Worm (Caenorhabditis elegans) whole organism, late embryonic: ENCODE data around the gene his-32.

Source experiments
- ceh-48 ChIP-seq: sonication (generic microtip); optimal IDR thresholded peaks from 2 replicates; lab custom pipeline; 2016; ENCODE audit warnings: missing genetic modification characterization, inconsistent platforms, missing compliant biosample characterization
- dve-1 ChIP-seq: sonication (generic microtip); optimal IDR thresholded peaks from 2 replicates; lab custom pipeline; 2017; ENCODE audit warnings: antibody characterized with exemption, mild to moderate bottlenecking, missing genetic modification characterization, missing compliant biosample characterization
- fkh-6 ChIP-seq: sonication (generic microtip); optimal IDR thresholded peaks from 2 replicates; lab custom pipeline; 2016; ENCODE audit warnings: missing genetic modification characterization, missing compliant biosample characterization
- pag-3 ChIP-seq: sonication (generic microtip); optimal IDR thresholded peaks from 2 replicates; lab custom pipeline; 2016; ENCODE audit warnings: missing compliant biosample characterization, missing genetic modification characterization, borderline replicate concordance
- pha-4 ChIP-seq: fragments of 150-350 bp; optimal IDR thresholded peaks from 2 replicates; lab custom pipeline; 2018; ENCODE audit warnings: missing biosample characterization, missing genetic modification reagents, missing genetic modification characterization
- pqm-1 ChIP-seq: sonication (generic microtip); optimal IDR thresholded peaks from 2 replicates; lab custom pipeline; 2016; ENCODE audit warnings: missing genetic modification characterization, missing compliant biosample characterization
- pros-1 ChIP-seq: fragments of 150-350 bp; optimal IDR thresholded peaks from 2 replicates; lab custom pipeline; 2014; ENCODE audit warnings: missing biosample characterization, missing genetic modification reagents, missing genetic modification characterization
- rnt-1 ChIP-seq: sonication (generic microtip); optimal IDR thresholded peaks from 2 replicates; lab custom pipeline; 2016; ENCODE audit warnings: missing genetic modification characterization, missing compliant biosample characterization
- unc-55 ChIP-seq: sonication (generic microtip); optimal IDR thresholded peaks from 2 replicates; lab custom pipeline; 2017; ENCODE audit warnings: missing biosample characterization, missing genetic modification reagents, missing genetic modification characterization

- TF ChIP-seq pqm-1 (tag; lab: Kevin White, UChicago) (no peak), pha-4 (tag; lab: Kevin White, UChicago) (no peak), fkh-6 (tag; lab: Kevin White, UChicago) (no peak), pros-1 (tag; lab: Kevin White, UChicago) (no peak), dve-1 (tag; lab: Kevin White, UChicago) (no peak), rnt-1 (tag; lab: Kevin White, UChicago) (no peak), unc-55 (GFP tag; lab: Kevin White, UChicago) (no peak), pag-3 (tag; lab: Kevin White, UChicago) (no peak), ceh-48 (tag; lab: Kevin White, UChicago) (no peak)
Measured at ce11 chrIV:8333554-8333953, 551 bp upstream of the his-32 start.
